Comparison of ENCODE assay signal across 3 worm cellular contexts in genomic region chrIV:4447367-4447766, ce11.
A peak's percentile ranks its signal among the peaks of the same experiment; 100 is the strongest.
TF ChIP-seq lines count a peak whose summit lies in the region.

No protein-coding gene starts in this region.

TF ChIP-seq in whole organism, L4 larva, 104 proteins besides CTCF, POLR2A, EP300 and RAD21:
- no peak for TF ChIP-seq tra-1 (GFP tag; IDR thresholded peaks at IDR 0.05; lab: Robert Waterston, UW)
- TF ChIP-seq snpc-1.2 (GFP tag; IDR thresholded peaks at IDR 0.05; lab: Robert Waterston, UW), result peak; percentile 63
- TF ChIP-seq lin-38 (GFP tag; IDR thresholded peaks at IDR 0.05; lab: Robert Waterston, UW), result peak; percentile 41
- no peak for TF ChIP-seq nhr-6 (tag; optimal IDR thresholded peaks at IDR 0.05; lab: Kevin White, UChicago)
- TF ChIP-seq ztf-7 (tag; optimal IDR thresholded peaks at IDR 0.05; lab: Kevin White, UChicago), result no peak
- TF ChIP-seq nhr-25 (tag; optimal IDR thresholded peaks at IDR 0.05; lab: Kevin White, UChicago; ENCODE audit: borderline replicate concordance, insufficient read depth), result no peak
- 0 out of 2 replicates have a peak, but pooled peaks have one; percentile 55 for TF ChIP-seq egl-43 (GFP tag; IDR thresholded peaks at IDR 0.05; lab: Robert Waterston, UW)
- TF ChIP-seq F10B5.3 (tag; optimal IDR thresholded peaks at IDR 0.05; lab: Kevin White, UChicago), result no peak
- TF ChIP-seq ZK546.5 (tag; optimal IDR thresholded peaks at IDR 0.05; lab: Kevin White, UChicago), result no peak
- TF ChIP-seq nhr-102 (tag; optimal IDR thresholded peaks at IDR 0.05; lab: Kevin White, UChicago), result no peak
- TF ChIP-seq fkh-10 (GFP tag; optimal IDR thresholded peaks at IDR 0.05; lab: Kevin White, UChicago), result no peak
- TF ChIP-seq D1046.2 (GFP tag; IDR thresholded peaks at IDR 0.05; lab: Robert Waterston, UW), result 0 out of 2 replicates have a peak, but pooled peaks have one; percentile 30
- no peak for TF ChIP-seq Y105C5A.15 (GFP tag; IDR thresholded peaks at IDR 0.05; lab: Robert Waterston, UW)
- no peak for TF ChIP-seq R02D3.7 (tag; optimal IDR thresholded peaks at IDR 0.05; lab: Kevin White, UChicago)
- no peak for TF ChIP-seq lsy-2 (tag; optimal IDR thresholded peaks at IDR 0.05; lab: Kevin White, UChicago)
- TF ChIP-seq daf-8 (GFP tag; IDR thresholded peaks at IDR 0.05; lab: Robert Waterston, UW), result no peak
- no peak for TF ChIP-seq ZK337.2 (GFP tag; IDR thresholded peaks at IDR 0.05; lab: Robert Waterston, UW)
- TF ChIP-seq php-3 (GFP tag; IDR thresholded peaks at IDR 0.05; lab: Robert Waterston, UW), result no peak
- TF ChIP-seq set-16 (GFP tag; IDR thresholded peaks at IDR 0.05; lab: Robert Waterston, UW), result no peak
- TF ChIP-seq ceh-28 (tag; optimal IDR thresholded peaks at IDR 0.05; lab: Kevin White, UChicago), result no peak
- TF ChIP-seq pqm-1 (tag; optimal IDR thresholded peaks at IDR 0.05; lab: Kevin White, UChicago), result no peak
- TF ChIP-seq dve-1 (tag; optimal IDR thresholded peaks at IDR 0.05; lab: Kevin White, UChicago; ENCODE audit: insufficient read depth), result no peak
- TF ChIP-seq unc-130 (GFP tag; optimal IDR thresholded peaks at IDR 0.05; lab: Kevin White, UChicago), result peak; percentile 31
- no peak for TF ChIP-seq T26A8.4 (GFP tag; IDR thresholded peaks at IDR 0.05; lab: Robert Waterston, UW)
- TF ChIP-seq mxl-3 (GFP tag; optimal IDR thresholded peaks at IDR 0.05; lab: Kevin White, UChicago), result no peak

TF ChIP-seq in whole organism, early embryonic, 17 proteins besides CTCF, POLR2A, EP300 and RAD21:
- TF ChIP-seq B0310.2 (tag; optimal IDR thresholded peaks at IDR 0.05; lab: Kevin White, UChicago) (no peak), pes-1 (GFP tag; IDR thresholded peaks at IDR 0.05; lab: Robert Waterston, UW) (0 out of 2 replicates have a peak, but pooled peaks have one; percentile 39), sea-1 (GFP tag; conservative IDR thresholded peaks at IDR 0.05; lab: Robert Waterston, UW) (0 out of 2 replicates have a peak, but pooled peaks have one; percentile 2)

TF ChIP-seq in whole organism, young adult, 124 proteins besides CTCF, POLR2A, EP300 and RAD21:
- TF ChIP-seq lin-54 (GFP tag; optimal IDR thresholded peaks at IDR 0.05; lab: Kevin White, UChicago), result peak; percentile 54
- no peak for TF ChIP-seq sea-2 (GFP tag; IDR thresholded peaks at IDR 0.05; lab: Robert Waterston, UW)
- TF ChIP-seq F23B12.7 (tag; optimal IDR thresholded peaks at IDR 0.05; lab: Kevin White, UChicago; ENCODE audit: insufficient read depth), result no peak
- no peak for TF ChIP-seq unc-62 (GFP tag; optimal IDR thresholded peaks at IDR 0.05; lab: Kevin White, UChicago)
- TF ChIP-seq hmg-1.2 (GFP tag; IDR thresholded peaks at IDR 0.05; lab: Robert Waterston, UW), result no peak
- TF ChIP-seq B0261.1 (tag; optimal IDR thresholded peaks at IDR 0.05; lab: Kevin White, UChicago), result no peak
- TF ChIP-seq rpc-1 (optimal IDR thresholded peaks at IDR 0.05; lab: Kevin White, UChicago), result peak; percentile 19
- TF ChIP-seq rpc-1 (tag; optimal IDR thresholded peaks at IDR 0.05; lab: Kevin White, UChicago), result no peak
- TF ChIP-seq F55B11.4 (tag; optimal IDR thresholded peaks at IDR 0.05; lab: Kevin White, UChicago; ENCODE audit: borderline replicate concordance, insufficient read depth), result no peak
- no peak for TF ChIP-seq ceh-27 (GFP tag; optimal IDR thresholded peaks at IDR 0.05; lab: Kevin White, UChicago)
- no peak for TF ChIP-seq ekl-4 (GFP tag; IDR thresholded peaks at IDR 0.05; lab: Robert Waterston, UW)
- TF ChIP-seq F49E8.2 (tag; optimal IDR thresholded peaks at IDR 0.05; lab: Kevin White, UChicago; ENCODE audit: insufficient read depth), result peak; percentile 53
- TF ChIP-seq nhr-80 (tag; optimal IDR thresholded peaks at IDR 0.05; lab: Kevin White, UChicago), result no peak
- TF ChIP-seq snpc-1.1 (tag; optimal IDR thresholded peaks at IDR 0.05; lab: Kevin White, UChicago; ENCODE audit: insufficient read depth), result no peak
- no peak for TF ChIP-seq ZK185.1 (tag; optimal IDR thresholded peaks at IDR 0.05; lab: Kevin White, UChicago; ENCODE audit: poor library complexity, severe bottlenecking)
- TF ChIP-seq madf-6 (GFP tag; IDR thresholded peaks at IDR 0.05; lab: Robert Waterston, UW), result peak; percentile 67
- no peak for TF ChIP-seq F57A8.1 (GFP tag; optimal IDR thresholded peaks at IDR 0.05; lab: Kevin White, UChicago)
- no peak for TF ChIP-seq repo-1 (tag; optimal IDR thresholded peaks at IDR 0.05; lab: Kevin White, UChicago)
- TF ChIP-seq lin-26 (GFP tag; IDR thresholded peaks at IDR 0.05; lab: Robert Waterston, UW), result peak; percentile 37; the same call in 1 of the 2 replicates
- TF ChIP-seq Y53F4B.3 (GFP tag; IDR thresholded peaks at IDR 0.05; lab: Robert Waterston, UW), result no peak
- no peak for TF ChIP-seq cebp-1 (GFP tag; IDR thresholded peaks at IDR 0.05; lab: Robert Waterston, UW)
- peak; percentile 91 for TF ChIP-seq cebp-1 (tag; optimal IDR thresholded peaks at IDR 0.05; lab: Kevin White, UChicago)
- 0 out of 2 replicates have a peak, but pooled peaks have one; percentile 42 for TF ChIP-seq mcd-1 (GFP tag; IDR thresholded peaks at IDR 0.05; lab: Robert Waterston, UW)
- TF ChIP-seq K11D2.4 (GFP tag; IDR thresholded peaks at IDR 0.05; lab: Robert Waterston, UW), result no peak
- 0 out of 2 replicates have a peak, but pooled peaks have one; percentile 13 for TF ChIP-seq zfh-2 (GFP tag; conservative IDR thresholded peaks at IDR 0.05; lab: Robert Waterston, UW)
- TF ChIP-seq lin-40 (tag; optimal IDR thresholded peaks at IDR 0.05; lab: Kevin White, UChicago), result no peak
- peak; percentile 18; the same call in 1 of the 2 replicates for TF ChIP-seq rcor-1 (GFP tag; IDR thresholded peaks at IDR 0.05; lab: Robert Waterston, UW)
- TF ChIP-seq ama-1 (optimal IDR thresholded peaks at IDR 0.05; lab: Kevin White, UChicago), result no peak
- TF ChIP-seq ama-1 (GFP tag; optimal IDR thresholded peaks at IDR 0.05; lab: Kevin White, UChicago), result no peak
- TF ChIP-seq madf-3 (GFP tag; IDR thresholded peaks at IDR 0.05; lab: Robert Waterston, UW), result no peak
- TF ChIP-seq nhr-27 (tag; optimal IDR thresholded peaks at IDR 0.05; lab: Kevin White, UChicago), result no peak
- 0 out of 2 replicates have a peak, but pooled peaks have one; percentile 30 for TF ChIP-seq hsf-1 (GFP tag; IDR thresholded peaks at IDR 0.05; lab: Robert Waterston, UW)
- TF ChIP-seq ztf-28 (GFP tag; IDR thresholded peaks at IDR 0.05; lab: Robert Waterston, UW), result peak; percentile 56; the same call in 1 of the 2 replicates
- TF ChIP-seq lsy-27 (tag; optimal IDR thresholded peaks at IDR 0.05; lab: Kevin White, UChicago; ENCODE audit: borderline replicate concordance, insufficient read depth), result no peak
- peak; percentile 57 for TF ChIP-seq pbrm-1 (GFP tag; IDR thresholded peaks at IDR 0.05; lab: Robert Waterston, UW)
- no peak for TF ChIP-seq nhr-90 (tag; optimal IDR thresholded peaks at IDR 0.05; lab: Kevin White, UChicago)
- TF ChIP-seq F10E7.11 (tag; optimal IDR thresholded peaks at IDR 0.05; lab: Kevin White, UChicago), result no peak
- TF ChIP-seq F33H1.4 (GFP tag; IDR thresholded peaks at IDR 0.05; lab: Robert Waterston, UW), result peak; percentile 66
- TF ChIP-seq K12H6.12 (tag; optimal IDR thresholded peaks at IDR 0.05; lab: Kevin White, UChicago), result no peak
- no peak for TF ChIP-seq ceh-40 (GFP tag; IDR thresholded peaks at IDR 0.05; lab: Robert Waterston, UW)
- TF ChIP-seq ceh-100 (GFP tag; IDR thresholded peaks at IDR 0.05; lab: Robert Waterston, UW), result no peak
- TF ChIP-seq T26A5.8 (tag; optimal IDR thresholded peaks at IDR 0.05; lab: Kevin White, UChicago), result no peak
- TF ChIP-seq C06A6.2 (GFP tag; conservative IDR thresholded peaks at IDR 0.05; lab: Robert Waterston, UW), result no peak
- peak; percentile 58 for TF ChIP-seq lsl-1 (GFP tag; optimal IDR thresholded peaks at IDR 0.05; lab: Kevin White, UChicago)
- no peak for TF ChIP-seq attf-6 (GFP tag; IDR thresholded peaks at IDR 0.05; lab: Robert Waterston, UW)
- TF ChIP-seq ztf-22 (GFP tag; optimal IDR thresholded peaks at IDR 0.05; lab: Kevin White, UChicago), result no peak
- no peak for TF ChIP-seq rec-8 (tag; optimal IDR thresholded peaks at IDR 0.05; lab: Kevin White, UChicago)
- TF ChIP-seq D2030.7 (GFP tag; IDR thresholded peaks at IDR 0.05; lab: Robert Waterston, UW), result peak; percentile 44
- TF ChIP-seq akir-1 (GFP tag; optimal IDR thresholded peaks at IDR 0.05; lab: Kevin White, UChicago), result no peak
- 0 out of 2 replicates have a peak, but pooled peaks have one; percentile 35 for TF ChIP-seq ceh-91 (GFP tag; IDR thresholded peaks at IDR 0.05; lab: Robert Waterston, UW)
- TF ChIP-seq sptf-2 (GFP tag; optimal IDR thresholded peaks at IDR 0.05; lab: Kevin White, UChicago), result no peak
- TF ChIP-seq dpl-1 (GFP tag; optimal IDR thresholded peaks at IDR 0.05; lab: Kevin White, UChicago), result peak; percentile 30
- TF ChIP-seq chd-7 (tag; optimal IDR thresholded peaks at IDR 0.05; lab: Kevin White, UChicago), result no peak
- no peak; the same call in 1 of the 2 replicates for TF ChIP-seq B0019.2 (GFP tag; conservative IDR thresholded peaks at IDR 0.05; lab: Robert Waterston, UW)
- TF ChIP-seq hmg-20 (GFP tag; IDR thresholded peaks at IDR 0.05; lab: Robert Waterston, UW), result no peak
- no peak for TF ChIP-seq athp-1 (tag; optimal IDR thresholded peaks at IDR 0.05; lab: Kevin White, UChicago)
- no peak for TF ChIP-seq dpff-1 (tag; optimal IDR thresholded peaks at IDR 0.05; lab: Kevin White, UChicago)
- no peak for TF ChIP-seq mxl-1 (tag; optimal IDR thresholded peaks at IDR 0.05; lab: Kevin White, UChicago)
- no peak for TF ChIP-seq let-607 (tag; optimal IDR thresholded peaks at IDR 0.05; lab: Kevin White, UChicago)
- 0 out of 2 replicates have a peak, but pooled peaks have one; percentile 12 for TF ChIP-seq F39B2.1 (GFP tag; IDR thresholded peaks at IDR 0.05; lab: Robert Waterston, UW)
- TF ChIP-seq B0336.3 (GFP tag; IDR thresholded peaks at IDR 0.05; lab: Robert Waterston, UW), result no peak; the same call in 1 of the 2 replicates
- TF ChIP-seq dox-1 (GFP tag; IDR thresholded peaks at IDR 0.05; lab: Robert Waterston, UW), result peak; percentile 43; the same call in 1 of the 2 replicates
- TF ChIP-seq aptf-3 (GFP tag; IDR thresholded peaks at IDR 0.05; lab: Robert Waterston, UW), result no peak
- TF ChIP-seq tlf-1 (GFP tag; optimal IDR thresholded peaks at IDR 0.05; lab: Kevin White, UChicago), result no peak
- TF ChIP-seq nhr-179 (tag; optimal IDR thresholded peaks at IDR 0.05; lab: Kevin White, UChicago), result no peak
- no peak for TF ChIP-seq mes-4 (tag; optimal IDR thresholded peaks at IDR 0.05; lab: Kevin White, UChicago)

Comparison
In these comparisons a context has a peak if more than half of its experiments do, and no peak if none do; other contexts are left out.
1. Of the 7 proteins assayed by ChIP-seq in both whole organism, young adult and whole organism, L4 larva: peak only in whole organism, young adult: F49E8.2 and dpl-1; only in whole organism, L4 larva: unc-130; in both: none; in neither: 4.